Worm (Caenorhabditis elegans) whole organism, L4/young adult: ENCODE results near the gene ndab-2.

Experiments used
- W03F9.2 ChIP-seq: fragments of 150-350 bp; optimal IDR thresholded peaks from 2 replicates; lab custom pipeline; 2014; ENCODE audit warnings: missing biosample characterization, missing genetic modification characterization
- dao-5 ChIP-seq: sonication (generic microtip); optimal IDR thresholded peaks from 2 replicates; lab custom pipeline; 2016; ENCODE audit warnings: missing genotype, missing genetic modification characterization, moderate library complexity, missing compliant biosample characterization
- him-1 ChIP-seq: sonication (generic microtip); optimal IDR thresholded peaks from 2 replicates; lab custom pipeline; 2016; ENCODE audit warnings: missing genotype, missing genetic modification reagents, missing genetic modification characterization, missing compliant biosample characterization

The ndab-2 gene

DNA sequence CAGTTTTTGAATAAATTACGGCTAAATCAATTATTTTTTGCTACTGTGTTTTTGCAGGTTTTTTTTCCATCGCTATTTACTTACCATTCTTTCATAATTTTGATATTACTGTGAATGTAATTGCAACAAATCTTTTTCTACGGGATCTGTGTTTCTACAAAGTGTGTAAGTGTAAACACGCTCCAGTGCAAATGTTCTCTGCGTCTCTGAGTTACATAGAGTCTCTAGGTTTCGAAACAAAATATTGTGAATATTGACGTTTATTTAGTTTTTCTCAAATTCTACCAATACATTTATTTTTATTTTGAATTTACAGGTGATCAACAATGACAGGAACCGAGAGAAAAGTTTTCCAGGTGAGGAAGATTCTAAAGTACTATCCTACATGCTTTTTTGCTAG is 3.5 kb downstream of the ndab-2 start, which contains the start of gene yju-2:
yju-2 (plus strand) TSS at position 315 of the 400 bp plus-strand sequence.
- no peak for TF ChIP-seq dao-5 (tag; lab: Kevin White, UChicago)
- no peak for TF ChIP-seq him-1 (tag; lab: Kevin White, UChicago)
- no peak for TF ChIP-seq W03F9.2 (tag; lab: Kevin White, UChicago)

- TF ChIP-seq W03F9.2 (tag; lab: Kevin White, UChicago) (no peak), dao-5 (tag; lab: Kevin White, UChicago) (no peak), him-1 (tag; lab: Kevin White, UChicago) (no peak)
Observed at ce11 chrIII:7185473-7185872, 4.9 kb downstream of the ndab-2 start, which contains the start of gene F37C12.14. F37C12.14 (minus strand) TSS chrIII:7185573.

ce11 chrIII:7188300-7189052 is 7.9 kb downstream of the ndab-2 start, which contains the start of the genes F37C12.21 and F37C12.10:
F37C12.21 (plus strand) TSS chrIII:7188357.
F37C12.10 (minus strand) TSS chrIII:7188384.
- no peak for TF ChIP-seq him-1 (tag; lab: Kevin White, UChicago)

ce11 chrIII:7189581-7190128 is 9.1 kb downstream of the ndab-2 start, which contains the start of gene rps-21:
rps-21 (minus strand) TSS chrIII:7189631.
- TF ChIP-seq W03F9.2 (tag; lab: Kevin White, UChicago) (peak; percentile 67), dao-5 (tag; lab: Kevin White, UChicago) (no peak), him-1 (tag; lab: Kevin White, UChicago) (no peak)

ce11 chrIII:7192942-7193665 is 12.6 kb downstream of the ndab-2 start, which contains the start of gene mec-14:
mec-14 (minus strand) TSS chrIII:7192992.
- no peak for TF ChIP-seq dao-5 (tag; lab: Kevin White, UChicago)
- TF ChIP-seq him-1 (tag; lab: Kevin White, UChicago), result no peak
- TF ChIP-seq W03F9.2 (tag; lab: Kevin White, UChicago), result no peak

DNA sequence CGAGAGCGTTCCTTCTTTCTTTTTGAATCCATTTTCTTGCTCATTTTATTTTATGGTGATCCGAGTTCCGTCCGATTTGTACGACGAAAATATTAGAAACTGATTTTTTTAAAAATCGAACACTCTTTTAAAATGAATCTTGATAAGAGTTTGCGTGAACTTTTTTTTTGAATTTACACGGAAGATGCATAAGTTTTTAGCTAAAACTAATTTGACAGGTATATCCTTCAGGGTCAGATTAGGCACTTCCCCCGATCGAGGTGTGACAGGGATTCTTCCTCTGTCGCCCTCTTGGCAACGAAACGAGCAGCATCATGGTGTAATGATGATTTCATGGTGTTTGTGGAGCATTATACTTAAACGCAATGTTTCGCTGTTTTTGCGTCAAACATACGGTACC is 14.8 kb downstream of the ndab-2 start, which contains the start of gene F37C12.18:
F37C12.18 (minus strand) TSS at position 101 of the 400 bp plus-strand sequence.
- no peak for TF ChIP-seq dao-5 (tag; lab: Kevin White, UChicago)
- no peak for TF ChIP-seq him-1 (tag; lab: Kevin White, UChicago)
- no peak for TF ChIP-seq W03F9.2 (tag; lab: Kevin White, UChicago)

- TF ChIP-seq dao-5 (tag; lab: Kevin White, UChicago) (no peak), him-1 (tag; lab: Kevin White, UChicago) (no peak), W03F9.2 (tag; lab: Kevin White, UChicago) (no peak)
Observed at ce11 chrIII:7197973-7198372, 17.4 kb downstream of the ndab-2 start, which contains the start of gene exos-9. exos-9 (minus strand) TSS chrIII:7198073.

DNA sequence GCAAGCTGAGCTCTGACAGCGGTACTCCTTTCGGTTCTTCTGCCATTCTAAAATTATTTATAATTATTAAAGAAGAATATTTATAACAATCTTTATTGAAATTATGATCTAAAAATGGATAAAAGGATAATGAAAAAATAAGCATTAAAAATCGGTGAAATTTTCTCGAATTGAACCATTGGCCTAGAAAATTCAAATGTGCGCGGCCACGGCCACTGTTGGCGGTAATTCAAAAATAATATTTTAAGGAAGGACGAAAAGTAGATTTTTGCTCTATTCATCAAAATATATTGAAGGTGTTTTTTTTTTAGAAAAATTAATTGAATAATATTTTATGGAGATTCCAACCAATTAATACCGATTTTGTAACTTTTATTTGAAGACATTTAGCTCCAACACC is 18.3 kb downstream of the ndab-2 start, which contains the start of gene pfd-5:
pfd-5 (minus strand) TSS at position 47 of the 400 bp plus-strand sequence.
- TF ChIP-seq him-1 (tag; lab: Kevin White, UChicago) (no peak), W03F9.2 (tag; lab: Kevin White, UChicago) (peak; percentile 56)

ce11 chrIII:7199467-7199866 is 18.9 kb downstream of the ndab-2 start:
- TF ChIP-seq him-1 (tag; lab: Kevin White, UChicago), result no peak
- no peak for TF ChIP-seq dao-5 (tag; lab: Kevin White, UChicago)
- TF ChIP-seq W03F9.2 (tag; lab: Kevin White, UChicago), result no peak

- TF ChIP-seq W03F9.2 (tag; lab: Kevin White, UChicago) (no peak), him-1 (tag; lab: Kevin White, UChicago) (no peak), dao-5 (tag; lab: Kevin White, UChicago) (no peak)
Observed at ce11 chrIII:7201378-7202256, 21.1 kb downstream of the ndab-2 start, which contains the start of gene dpy-31. dpy-31 (plus strand) TSS chrIII:7202206.

ce11 chrIII:7203130-7203775 is 22.7 kb downstream of the ndab-2 start:
- no peak for TF ChIP-seq dao-5 (tag; lab: Kevin White, UChicago)
- TF ChIP-seq W03F9.2 (tag; lab: Kevin White, UChicago), result no peak
- TF ChIP-seq him-1 (tag; lab: Kevin White, UChicago), result no peak
